Fruit fly (Drosophila melanogaster): Measurements from ENCODE around the gene Dad.
A peak's percentile ranks its signal among the peaks of the same experiment; 100 is the strongest.

The Dad gene

dm6 chr3R:17059811-17060169 lies 6.0 kb downstream of the Dad start (continued):
- peak; percentile 47; the same call in 1 of the 2 replicates for TF ChIP-seq Atf6 (GFP tag; IDR thresholded peaks at IDR 0.05)
- no peak for TF ChIP-seq CG11560 (tag; IDR thresholded peaks at IDR 0.05)
- peak; percentile 49 for TF ChIP-seq CG12769 (tag; optimal IDR thresholded peaks at IDR 0.05)
- no peak for TF ChIP-seq sc (optimal IDR thresholded peaks at IDR 0.05)
- no peak for TF ChIP-seq sc (GFP tag; optimal IDR thresholded peaks at IDR 0.05)
- TF ChIP-seq abd-A (tag; optimal IDR thresholded peaks at IDR 0.05), result peak; percentile 44
- TF ChIP-seq dmrt99B (tag; optimal IDR thresholded peaks at IDR 0.05), result no peak
- peak; percentile 63 for TF ChIP-seq crol (GFP tag; IDR thresholded peaks at IDR 0.05)
- no peak for TF ChIP-seq CG1529 (GFP tag; optimal IDR thresholded peaks at IDR 0.05)
- TF ChIP-seq jigr1 (GFP tag; IDR thresholded peaks at IDR 0.05), result no peak
- TF ChIP-seq CG3065 (GFP tag; optimal IDR thresholded peaks at IDR 0.05), result no peak
- TF ChIP-seq CG18476 (GFP tag; optimal IDR thresholded peaks at IDR 0.05), result no peak
- TF ChIP-seq nmo (GFP tag; optimal IDR thresholded peaks at IDR 0.05), result no peak
- TF ChIP-seq bowl (GFP tag; IDR thresholded peaks at IDR 0.05), result no peak
- TF ChIP-seq ranshi (GFP tag; IDR thresholded peaks at IDR 0.05), result no peak
- TF ChIP-seq CG15011 (GFP tag; optimal IDR thresholded peaks at IDR 0.05), result no peak
- TF ChIP-seq prd (optimal IDR thresholded peaks at IDR 0.05), result no peak
- no peak for TF ChIP-seq prd (GFP tag; IDR thresholded peaks at IDR 0.05)
- TF ChIP-seq Bgb (GFP tag; IDR thresholded peaks at IDR 0.05; ENCODE audit: partially characterized antibody), result no peak
- no peak for TF ChIP-seq CG14014 (GFP tag; IDR thresholded peaks at IDR 0.05)
- TF ChIP-seq sr (GFP tag; IDR thresholded peaks at IDR 0.05), result peak; percentile 93
- TF ChIP-seq knrl (GFP tag; IDR thresholded peaks at IDR 0.05; ENCODE audit: partially characterized antibody), result no peak
- no peak for TF ChIP-seq pb (GFP tag; optimal IDR thresholded peaks at IDR 0.05)
- TF ChIP-seq CG15269 (tag; optimal IDR thresholded peaks at IDR 0.05), result no peak
- no peak for TF ChIP-seq ro (GFP tag; IDR thresholded peaks at IDR 0.05)
- TF ChIP-seq Sin3A (optimal IDR thresholded peaks at IDR 0.05), result no peak
- TF ChIP-seq Chrac-16 (GFP tag; optimal IDR thresholded peaks at IDR 0.05), result no peak
- no peak for TF ChIP-seq CG17612 (GFP tag; IDR thresholded peaks at IDR 0.05)
- peak; percentile 13 for TF ChIP-seq Hey (tag; optimal IDR thresholded peaks at IDR 0.05)
- TF ChIP-seq Hsf (GFP tag; optimal IDR thresholded peaks at IDR 0.05), result no peak
- no peak for TF ChIP-seq tna (GFP tag; IDR thresholded peaks at IDR 0.05; ENCODE audit: partially characterized antibody)
- TF ChIP-seq Oli (tag; optimal IDR thresholded peaks at IDR 0.05), result no peak
- TF ChIP-seq org-1 (GFP tag; optimal IDR thresholded peaks at IDR 0.05), result no peak
- TF ChIP-seq CG31388 (GFP tag; optimal IDR thresholded peaks at IDR 0.05), result no peak
- no peak for TF ChIP-seq CG2678 (tag; optimal IDR thresholded peaks at IDR 0.05)
- no peak for TF ChIP-seq MTF-1 (GFP tag; optimal IDR thresholded peaks at IDR 0.05; ENCODE audit: borderline replicate concordance)
- no peak for TF ChIP-seq CG15601 (tag; optimal IDR thresholded peaks at IDR 0.05)
- no peak for TF ChIP-seq ato (GFP tag; IDR thresholded peaks at IDR 0.05; ENCODE audit: partially characterized antibody)
- TF ChIP-seq slbo (GFP tag; IDR thresholded peaks at IDR 0.05), result no peak
- TF ChIP-seq Ets65A (GFP tag), result no peak
- TF ChIP-seq sens (GFP tag), result no peak
- TF ChIP-seq Bteb2 (GFP tag; optimal IDR thresholded peaks at IDR 0.05), result no peak
- no peak for TF ChIP-seq CG15479 (GFP tag; optimal IDR thresholded peaks at IDR 0.05)
- no peak for TF ChIP-seq ind (GFP tag; optimal IDR thresholded peaks at IDR 0.05)
- TF ChIP-seq CG17385 (GFP tag; optimal IDR thresholded peaks at IDR 0.05), result no peak
- TF ChIP-seq exex (tag; optimal IDR thresholded peaks at IDR 0.05), result peak; percentile 57
- TF ChIP-seq CG18619 (GFP tag; optimal IDR thresholded peaks at IDR 0.05), result no peak
- no peak for TF ChIP-seq CG8388 (GFP tag; optimal IDR thresholded peaks at IDR 0.05)
- TF ChIP-seq lmd (GFP tag; IDR thresholded peaks at IDR 0.05), result no peak
- no peak for TF ChIP-seq CG9727 (GFP tag; optimal IDR thresholded peaks at IDR 0.05)
- peak; percentile 65; the same call in 1 of the 4 replicates for TF ChIP-seq chinmo (GFP tag; IDR thresholded peaks at IDR 0.05; ENCODE audit: partially characterized antibody)
- no peak for TF ChIP-seq C15 (GFP tag; IDR thresholded peaks at IDR 0.05)
- no peak for TF ChIP-seq CG6689 (GFP tag; IDR thresholded peaks at IDR 0.05)

Data from whole organism, embryonic.